Worm (Caenorhabditis elegans) whole organism, L2 larva: Measurements from ENCODE around the gene acl-14.

ENCODE experiments used
- C34F6.9 ChIP-seq: fragments of 150-350 bp; optimal IDR thresholded peaks from 2 replicates; lab custom pipeline; 2014; ENCODE audit warnings: missing biosample characterization, missing genetic modification characterization
- F13H6.1 ChIP-seq: sonication (generic microtip); optimal IDR thresholded peaks from 2 replicates; lab custom pipeline; 2016; ENCODE audit warnings: missing genetic modification characterization, missing compliant biosample characterization
- R02D3.7 ChIP-seq: fragments of 150-350 bp; optimal IDR thresholded peaks from 2 replicates; lab custom pipeline; 2014; ENCODE audit warnings: missing biosample characterization, missing genetic modification characterization
- Y55F3AM.14 ChIP-seq: fragments of 200-800 bp; sonication (Bioruptor generic); optimal IDR thresholded peaks from 2 replicates; lab custom pipeline; 2018; ENCODE audit warnings: mild to moderate bottlenecking, missing genetic modification characterization, missing compliant biosample characterization
- ZK546.5 ChIP-seq: sonication (generic microtip); optimal IDR thresholded peaks from 2 replicates; lab custom pipeline; 2017; ENCODE audit warnings: missing biosample characterization, missing genetic modification characterization
- ama-1 ChIP-seq: fragments of 150-350 bp; optimal IDR thresholded peaks from 2 replicates; lab custom pipeline; 2018; ENCODE audit warnings: inconsistent platforms
- blmp-1 ChIP-seq: sonication (generic microtip); optimal IDR thresholded peaks from 2 replicates; lab custom pipeline; 2017; ENCODE audit warnings: missing genetic modification characterization, mild to moderate bottlenecking, missing compliant biosample characterization, antibody characterized with exemption, moderate library complexity; ENCODE audit not compliant: insufficient read depth
- ceh-82 ChIP-seq: fragments of 150-350 bp; optimal IDR thresholded peaks from 2 replicates; lab custom pipeline; 2014; ENCODE audit warnings: missing biosample characterization, missing genetic modification characterization
- crh-2 ChIP-seq: sonication (generic microtip); optimal IDR thresholded peaks from 2 replicates; lab custom pipeline; 2017; ENCODE audit warnings: missing biosample characterization, missing genetic modification characterization
- dmd-4 ChIP-seq: sonication (generic microtip); optimal IDR thresholded peaks from 2 replicates; lab custom pipeline; 2017; ENCODE audit warnings: missing biosample characterization, missing genetic modification characterization
- egl-27 ChIP-seq: sonication (generic microtip); optimal IDR thresholded peaks from 3 replicates; lab custom pipeline; 2017; ENCODE audit warnings: missing biosample characterization, missing genetic modification reagents, missing genetic modification characterization
- elt-1 ChIP-seq: fragments of 150-350 bp; optimal IDR thresholded peaks from 2 replicates; lab custom pipeline; 2014; ENCODE audit warnings: missing biosample characterization, missing genetic modification characterization
- lin-13 ChIP-seq: fragments of 150-350 bp; optimal IDR thresholded peaks from 2 replicates; lab custom pipeline; 2014; ENCODE audit warnings: missing biosample characterization, missing genetic modification reagents, missing genetic modification characterization
- lsy-2 ChIP-seq, 2 experiments: fragments of 150-350 bp in 1 of 2; sonication (generic microtip) in 1 of 2; optimal IDR thresholded peaks; 2 replicates each; lab custom pipeline; 2014 to 2017; ENCODE audit warnings: missing biosample characterization in 2 of 2, missing genetic modification characterization in 2 of 2
- mdl-1 ChIP-seq, 2 experiments: fragments of 150-350 bp in 1 of 2; sonication (generic microtip) in 1 of 2; optimal IDR thresholded peaks; 2 replicates each; lab custom pipeline; 2017; ENCODE audit warnings: missing biosample characterization in 2 of 2, missing genetic modification characterization in 2 of 2
- nhr-11 ChIP-seq: fragments of 150-350 bp; optimal IDR thresholded peaks from 2 replicates; lab custom pipeline; 2014; ENCODE audit warnings: missing biosample characterization, missing genetic modification characterization
- nhr-12 ChIP-seq: fragments of 150-350 bp; optimal IDR thresholded peaks from 2 replicates; lab custom pipeline; 2014; ENCODE audit warnings: missing biosample characterization, missing genetic modification characterization
- nhr-129 ChIP-seq: fragments of 150-350 bp; optimal IDR thresholded peaks from 2 replicates; lab custom pipeline; 2014; ENCODE audit warnings: missing biosample characterization, missing genetic modification characterization
- nhr-21 ChIP-seq: fragments of 150-350 bp; optimal IDR thresholded peaks from 2 replicates; lab custom pipeline; 2014; ENCODE audit warnings: missing biosample characterization, missing genetic modification characterization
- nhr-23 ChIP-seq: fragments of 150-350 bp; optimal IDR thresholded peaks from 2 replicates; lab custom pipeline; 2014; ENCODE audit warnings: missing biosample characterization, missing genetic modification reagents, missing genetic modification characterization
- nhr-237 ChIP-seq: fragments of 150-350 bp; optimal IDR thresholded peaks from 2 replicates; lab custom pipeline; 2014; ENCODE audit warnings: missing biosample characterization, missing genetic modification characterization
- nhr-25 ChIP-seq: fragments of 150-350 bp; sonication (generic microtip); optimal IDR thresholded peaks from 3 replicates; lab custom pipeline; 2014; ENCODE audit warnings: missing biosample characterization, missing genetic modification characterization
- nhr-6 ChIP-seq: fragments of 150-350 bp; optimal IDR thresholded peaks from 2 replicates; lab custom pipeline; 2014; ENCODE audit warnings: missing biosample characterization, missing genetic modification characterization
- nhr-77 ChIP-seq: fragments of 150-350 bp; optimal IDR thresholded peaks from 2 replicates; lab custom pipeline; 2014; ENCODE audit warnings: missing biosample characterization, missing genetic modification characterization
- sem-4 ChIP-seq: fragments of 150-350 bp; optimal IDR thresholded peaks from 2 replicates; lab custom pipeline; 2014; ENCODE audit warnings: missing biosample characterization, missing genetic modification reagents, missing genetic modification characterization
- skn-1 ChIP-seq: sonication (generic microtip); optimal IDR thresholded peaks from 2 replicates; lab custom pipeline; 2017; ENCODE audit warnings: missing biosample characterization, missing genetic modification characterization
- sma-3 ChIP-seq: sonication (generic microtip); optimal IDR thresholded peaks from 2 replicates; lab custom pipeline; 2016; ENCODE audit warnings: missing genetic modification reagents, missing genetic modification characterization, missing compliant biosample characterization
- sma-9 ChIP-seq, 2 experiments: fragments of 150-350 bp in 1 of 2; sonication (generic microtip) in 1 of 2; optimal IDR thresholded peaks; 2 replicates each; lab custom pipeline; 2014 to 2016; ENCODE audit warnings: missing genetic modification characterization in 2 of 2, mild to moderate bottlenecking in 1 of 2, missing biosample characterization in 1 of 2, missing compliant biosample characterization in 1 of 2, missing genetic modification reagents in 1 of 2, moderate library complexity in 1 of 2
- unc-39 ChIP-seq: fragments of 150-350 bp; optimal IDR thresholded peaks from 2 replicates; lab custom pipeline; 2014; ENCODE audit warnings: missing biosample characterization, missing genetic modification characterization
- zag-1 ChIP-seq: fragments of 150-350 bp; optimal IDR thresholded peaks from 2 replicates; lab custom pipeline; 2014; ENCODE audit warnings: missing biosample characterization, missing genetic modification characterization
- ztf-1 ChIP-seq: fragments of 200-800 bp; sonication (Bioruptor generic); conservative IDR thresholded peaks from 2 replicates; pipeline ENCODE4 v1.3.6; 2022; ENCODE audit warnings: missing genetic modification characterization, missing compliant biosample characterization
- ztf-11 ChIP-seq: sonication (generic microtip); optimal IDR thresholded peaks from 2 replicates; lab custom pipeline; 2017; ENCODE audit warnings: missing biosample characterization, missing genetic modification characterization
- ztf-4 ChIP-seq: fragments of 150-350 bp; optimal IDR thresholded peaks from 2 replicates; lab custom pipeline; 2014; ENCODE audit warnings: missing biosample characterization, missing genetic modification characterization

The acl-14 gene

ce11 chrV:9338452-9338851 lies 5.0 kb upstream of the acl-14 start:
- peak; percentile 53 for TF ChIP-seq Y55F3AM.14 (GFP tag; lab: Kevin White, UChicago)
- no peak for TF ChIP-seq dmd-4 (tag; lab: Kevin White, UChicago)
- TF ChIP-seq F13H6.1 (tag; lab: Kevin White, UChicago), result no peak
- no peak for TF ChIP-seq nhr-237 (tag; lab: Kevin White, UChicago)
- TF ChIP-seq ztf-11, result no peak
- TF ChIP-seq blmp-1 (tag; lab: Kevin White, UChicago), result no peak
- TF ChIP-seq elt-1 (tag; lab: Kevin White, UChicago), result no peak
- no peak for TF ChIP-seq nhr-77
- TF ChIP-seq zag-1 (tag; lab: Kevin White, UChicago), result no peak
- no peak for TF ChIP-seq nhr-21 (tag; lab: Kevin White, UChicago)
- no peak for TF ChIP-seq unc-39 (tag; lab: Kevin White, UChicago)
- peak; percentile 59 for TF ChIP-seq ama-1 (lab: Kevin White, UChicago)
- TF ChIP-seq ceh-82, result no peak
- TF ChIP-seq nhr-129, result peak; percentile 55
- no peak for TF ChIP-seq mdl-1 (tag; optimal IDR thresholded peaks at IDR 0.05; lab: Kevin White, UChicago)
- peak; percentile 2 for TF ChIP-seq nhr-6
- peak; percentile 44 for TF ChIP-seq sma-9 (GFP tag; optimal IDR thresholded peaks at IDR 0.05; lab: Kevin White, UChicago)
- no peak for TF ChIP-seq sma-9 (tag; optimal IDR thresholded peaks at IDR 0.05; lab: Kevin White, UChicago)
- TF ChIP-seq crh-2 (tag; lab: Kevin White, UChicago), result no peak
- peak; percentile 51 for TF ChIP-seq sma-3 (GFP tag; lab: Kevin White, UChicago)
- no peak for TF ChIP-seq ztf-4
- TF ChIP-seq ZK546.5 (tag; lab: Kevin White, UChicago), result no peak
- peak; percentile 21 for TF ChIP-seq nhr-25 (tag; lab: Kevin White, UChicago)
- TF ChIP-seq skn-1 (tag; lab: Kevin White, UChicago), result no peak
- TF ChIP-seq sem-4 (tag; lab: Kevin White, UChicago), result no peak
- no peak for TF ChIP-seq lsy-2 (tag; optimal IDR thresholded peaks at IDR 0.05; lab: Kevin White, UChicago)
- no peak for TF ChIP-seq R02D3.7 (tag; lab: Kevin White, UChicago)
- no peak for TF ChIP-seq nhr-23 (tag; lab: Kevin White, UChicago)

ce11 chrV:9336462-9336861 lies 3.0 kb upstream of the acl-14 start, which contains the start of gene coq-6:
coq-6 (plus strand) TSS chrV:9336762.
- TF ChIP-seq nhr-11 (tag; lab: Kevin White, UChicago), result no peak
- no peak for TF ChIP-seq ztf-1 (GFP tag; lab: Robert Waterston, UW)
- TF ChIP-seq egl-27 (tag; lab: Kevin White, UChicago), result no peak
- no peak for TF ChIP-seq sma-3 (GFP tag; lab: Kevin White, UChicago)
- TF ChIP-seq skn-1 (tag; lab: Kevin White, UChicago), result no peak
- TF ChIP-seq, all 48 proteins: peak for 0

- no peak for TF ChIP-seq ztf-4
- no peak for TF ChIP-seq ZK546.5 (tag; lab: Kevin White, UChicago)
- peak; percentile 37 for TF ChIP-seq C34F6.9 (tag; lab: Kevin White, UChicago)
- TF ChIP-seq lin-13 (GFP tag; lab: Kevin White, UChicago), result no peak
- TF ChIP-seq blmp-1 (tag; lab: Kevin White, UChicago), result no peak
- TF ChIP-seq nhr-12, result no peak
- TF ChIP-seq, all 48 proteins: peak for 1
These were observed 785 bp upstream of the acl-14 start, which contains the start of gene ucp-4 for ce11 chrV:9334216-9334615. ucp-4 (plus strand) TSS chrV:9334298.

ce11 chrV:9332611-9333315 lies 668 bp downstream of the acl-14 start:
- TF ChIP-seq nhr-129 (peak; percentile 7), F13H6.1 (tag; lab: Kevin White, UChicago) (peak; percentile 48), Y55F3AM.14 (GFP tag; lab: Kevin White, UChicago) (no peak)
